Fruit fly (Drosophila melanogaster) whole organism, embryonic: ENCODE data around the gene iav.

ENCODE experiments used
- Antp ChIP-seq: fragments of 200-800 bp; sonication (Bioruptor generic); optimal IDR thresholded peaks from 3 replicates; lab custom pipeline; 2016; ENCODE audit warnings: missing biosample characterization, missing genetic modification characterization
- Atf6 ChIP-seq: fragments of 200-800 bp; sonication (Bioruptor generic); IDR thresholded peaks from 2 replicates; pipeline ENCODE4 v1.3.6; 2022; ENCODE audit warnings: missing biosample characterization, missing genetic modification characterization
- BEAF-32 ChIP-seq: fragments of 200-800 bp; sonication (Bioruptor generic); optimal IDR thresholded peaks from 3 replicates; lab custom pipeline; 2017; ENCODE audit warnings: missing biosample characterization, missing genetic modification characterization, mild to moderate bottlenecking, moderate library complexity, missing genetic modification reagents
- Bgb ChIP-seq: fragments of 200-800 bp; sonication (Bioruptor generic); IDR thresholded peaks from 2 replicates; pipeline ENCODE4 v1.3.6; 2022; ENCODE audit warnings: missing biosample characterization, missing genetic modification characterization; ENCODE audit not compliant: partially characterized antibody
- CG11723 ChIP-seq: fragments of 200-800 bp; sonication (Bioruptor generic); optimal IDR thresholded peaks from 2 replicates; lab custom pipeline; 2017; ENCODE audit warnings: missing biosample characterization, mild to moderate bottlenecking, missing genetic modification characterization
- CG12744 ChIP-seq: fragments of 200-800 bp; sonication (Bioruptor generic); optimal IDR thresholded peaks from 2 replicates; lab custom pipeline; 2016; ENCODE audit warnings: missing biosample characterization, missing genetic modification characterization
- CG12769 ChIP-seq: fragments of 200-800 bp; sonication (Bioruptor generic); optimal IDR thresholded peaks from 2 replicates; lab custom pipeline; 2019; ENCODE audit warnings: missing biosample characterization, mild to moderate bottlenecking, missing genetic modification characterization, moderate library complexity
- CG13287 ChIP-seq: fragments of 200-800 bp; sonication (Bioruptor generic); IDR thresholded peaks from 2 replicates; pipeline ENCODE4 v1.3.6; 2022; ENCODE audit warnings: missing biosample characterization, missing genetic modification characterization; ENCODE audit not compliant: partially characterized antibody
- CG13424 ChIP-seq: fragments of 200-800 bp; sonication (Bioruptor generic); optimal IDR thresholded peaks from 2 replicates; lab custom pipeline; 2019; ENCODE audit warnings: missing biosample characterization, mild to moderate bottlenecking, missing genetic modification characterization, moderate library complexity
- CG13894 ChIP-seq: fragments of 200-800 bp; sonication (Bioruptor generic); optimal IDR thresholded peaks from 3 replicates; lab custom pipeline; 2018; ENCODE audit warnings: missing biosample characterization, mild to moderate bottlenecking, missing genetic modification characterization, moderate library complexity
- CG15073 ChIP-seq: fragments of 200-800 bp; sonication (Bioruptor generic); optimal IDR thresholded peaks from 2 replicates; lab custom pipeline; 2016; ENCODE audit warnings: missing biosample characterization, missing genetic modification characterization
- CG15514 ChIP-seq: fragments of 200-800 bp; sonication (Bioruptor generic); optimal IDR thresholded peaks from 3 replicates; lab custom pipeline; 2017; ENCODE audit warnings: missing biosample characterization, missing genetic modification characterization, mild to moderate bottlenecking, moderate library complexity, missing genetic modification reagents
- CG1792 ChIP-seq: fragments of 200-800 bp; sonication (Bioruptor generic); optimal IDR thresholded peaks from 2 replicates; lab custom pipeline; 2016; ENCODE audit warnings: missing biosample characterization, missing genetic modification characterization
- CG18011 ChIP-seq: fragments of 200-800 bp; sonication (Bioruptor generic); optimal IDR thresholded peaks from 2 replicates; lab custom pipeline; 2017; ENCODE audit warnings: missing biosample characterization, missing genetic modification characterization, mild to moderate bottlenecking, moderate library complexity, missing genotype
- CG30403 ChIP-seq: fragments of 200-800 bp; sonication (Bioruptor generic); optimal IDR thresholded peaks from 3 replicates; lab custom pipeline; 2016; ENCODE audit warnings: missing biosample characterization, missing genetic modification characterization
- CG32767 ChIP-seq: fragments of 200-800 bp; sonication (Bioruptor generic); IDR thresholded peaks from 2 replicates; pipeline ENCODE4 v1.3.6; 2022; ENCODE audit warnings: missing biosample characterization, missing genetic modification characterization
- CG3407 ChIP-seq: fragments of 200-800 bp; sonication (Bioruptor generic); optimal IDR thresholded peaks from 2 replicates; lab custom pipeline; 2018; ENCODE audit warnings: missing biosample characterization, mild to moderate bottlenecking, missing genetic modification characterization
- CG4360 ChIP-seq: fragments of 200-800 bp; sonication (Bioruptor generic); IDR thresholded peaks from 2 replicates; pipeline ENCODE4 v1.3.6; 2022; ENCODE audit warnings: missing biosample characterization, missing genetic modification characterization
- CG6791 ChIP-seq: fragments of 200-800 bp; sonication (Bioruptor generic); IDR thresholded peaks from 3 replicates; pipeline ENCODE4 v1.3.6; 2022; ENCODE audit warnings: missing biosample characterization, missing genetic modification characterization; ENCODE audit not compliant: partially characterized antibody
- CG7271 ChIP-seq: fragments of 200-800 bp; sonication (Bioruptor generic); optimal IDR thresholded peaks from 2 replicates; lab custom pipeline; 2018; ENCODE audit warnings: missing biosample characterization, mild to moderate bottlenecking, missing genetic modification characterization, moderate library complexity
- CG8478 ChIP-seq: fragments of >200 bp; optimal IDR thresholded peaks from 2 replicates; lab custom pipeline; 2018
- Chrac-16 ChIP-seq: fragments of 200-800 bp; sonication (Bioruptor generic); optimal IDR thresholded peaks from 3 replicates; lab custom pipeline; 2016; ENCODE audit warnings: missing biosample characterization, missing genetic modification characterization
- D ChIP-seq, 2 experiments: fragments of 200-800 bp in 1 of 2; fragments of >200 bp in 1 of 2; sonication (Bioruptor generic) in 1 of 2; optimal IDR thresholded peaks; 2 replicates in 1 of 2; 3 replicates in 1 of 2; lab custom pipeline; 2017; ENCODE audit warnings: mild to moderate bottlenecking in 1 of 2, missing biosample characterization in 1 of 2, missing genetic modification characterization in 1 of 2, missing genetic modification reagents in 1 of 2
- Hr51 ChIP-seq, 2 experiments: fragments of 200-800 bp; sonication (Bioruptor generic); optimal IDR thresholded peaks; 2 replicates in 1 of 2; 3 replicates in 1 of 2; lab custom pipeline; 2016 to 2018; ENCODE audit warnings: missing biosample characterization in 2 of 2, missing genetic modification characterization in 2 of 2, mild to moderate bottlenecking in 1 of 2, moderate library complexity in 1 of 2
- MESR4 ChIP-seq: fragments of 200-800 bp; sonication (Bioruptor generic); optimal IDR thresholded peaks from 2 replicates; lab custom pipeline; 2018; ENCODE audit warnings: missing biosample characterization, mild to moderate bottlenecking, missing genetic modification characterization, moderate library complexity
- Mad ChIP-seq: fragments of 200-800 bp; sonication (Bioruptor generic); optimal IDR thresholded peaks from 2 replicates; lab custom pipeline; 2016; ENCODE audit warnings: missing biosample characterization, missing genetic modification characterization
- Max ChIP-seq: fragments of 200-800 bp; sonication (Bioruptor generic); optimal IDR thresholded peaks from 2 replicates; lab custom pipeline; 2016; ENCODE audit warnings: missing biosample characterization, mild to moderate bottlenecking, missing genetic modification characterization
- NFAT ChIP-seq: fragments of 200-800 bp; sonication (Bioruptor generic); IDR thresholded peaks from 2 replicates; pipeline ENCODE4 v1.3.6; 2022; ENCODE audit warnings: missing biosample characterization, missing genetic modification characterization
- Pdp1 ChIP-seq, 2 experiments: fragments of 200-800 bp; sonication (Bioruptor generic); optimal IDR thresholded peaks; 3 replicates each; lab custom pipeline; 2016; ENCODE audit warnings: missing biosample characterization in 2 of 2, missing genetic modification characterization in 2 of 2, mild to moderate bottlenecking in 1 of 2, moderate library complexity in 1 of 2
- TFAM ChIP-seq: fragments of 200-800 bp; sonication (Bioruptor generic); optimal IDR thresholded peaks from 2 replicates; lab custom pipeline; 2017; ENCODE audit warnings: missing biosample characterization, missing genetic modification characterization, inconsistent platforms
- bcd ChIP-seq: fragments of 200-800 bp; sonication (Bioruptor generic); optimal IDR thresholded peaks from 2 replicates; lab custom pipeline; 2017; ENCODE audit warnings: missing biosample characterization, mild to moderate bottlenecking, missing genetic modification characterization
- cas ChIP-seq: fragments of 200-800 bp; sonication (Bioruptor generic); IDR thresholded peaks from 2 replicates; pipeline ENCODE4 v1.3.6; 2022; ENCODE audit warnings: missing biosample characterization, missing genetic modification characterization
- caup ChIP-seq: fragments of 200-800 bp; sonication (Bioruptor generic); optimal IDR thresholded peaks from 3 replicates; lab custom pipeline; 2017; ENCODE audit warnings: missing biosample characterization, mild to moderate bottlenecking, missing genetic modification characterization, moderate library complexity; ENCODE audit not compliant: severe bottlenecking
- chn ChIP-seq: fragments of 200-800 bp; sonication (Bioruptor generic); optimal IDR thresholded peaks from 2 replicates; lab custom pipeline; 2016; ENCODE audit warnings: missing biosample characterization, missing genetic modification characterization
- ems ChIP-seq: fragments of 200-800 bp; sonication (Bioruptor generic); optimal IDR thresholded peaks from 3 replicates; lab custom pipeline; 2016; ENCODE audit warnings: missing biosample characterization, missing genetic modification characterization
- fd3F ChIP-seq: fragments of 200-800 bp; sonication (Bioruptor generic); optimal IDR thresholded peaks from 2 replicates; lab custom pipeline; 2018; ENCODE audit warnings: missing biosample characterization, mild to moderate bottlenecking, missing genetic modification characterization, moderate library complexity
- fd96Cb ChIP-seq: fragments of 200-800 bp; sonication (Bioruptor generic); optimal IDR thresholded peaks from 2 replicates; lab custom pipeline; 2018; ENCODE audit warnings: missing biosample characterization, mild to moderate bottlenecking, missing genetic modification characterization, moderate library complexity
- hth ChIP-seq: fragments of >200 bp; optimal IDR thresholded peaks from 2 replicates; lab custom pipeline; 2017; ENCODE audit warnings: inconsistent platforms
- jing ChIP-seq: fragments of 200-800 bp; sonication (Bioruptor generic); optimal IDR thresholded peaks from 2 replicates; lab custom pipeline; 2018; ENCODE audit warnings: missing biosample characterization, mild to moderate bottlenecking, missing genetic modification characterization
- lilli ChIP-seq: fragments of 200-800 bp; sonication (Bioruptor generic); optimal IDR thresholded peaks from 3 replicates; lab custom pipeline; 2016; ENCODE audit warnings: missing biosample characterization, missing genetic modification characterization
- mld ChIP-seq: fragments of 200-800 bp; sonication (Bioruptor generic); IDR thresholded peaks from 3 replicates; pipeline ENCODE4 v1.3.6; 2022; ENCODE audit warnings: missing biosample characterization, missing genetic modification characterization; ENCODE audit not compliant: partially characterized antibody
- org-1 ChIP-seq: fragments of 200-800 bp; sonication (Bioruptor generic); optimal IDR thresholded peaks from 2 replicates; lab custom pipeline; 2017; ENCODE audit warnings: missing biosample characterization, missing genetic modification characterization
- pfk ChIP-seq: fragments of 200-800 bp; sonication (Bioruptor generic); optimal IDR thresholded peaks from 2 replicates; lab custom pipeline; 2018; ENCODE audit warnings: missing biosample characterization, mild to moderate bottlenecking, missing genetic modification characterization, moderate library complexity
- tio ChIP-seq: fragments of 200-800 bp; sonication (Bioruptor generic); optimal IDR thresholded peaks from 2 replicates; lab custom pipeline; 2017; ENCODE audit warnings: missing biosample characterization, missing genetic modification characterization, inconsistent platforms
- tna ChIP-seq: fragments of 200-800 bp; sonication (Bioruptor generic); IDR thresholded peaks from 2 replicates; pipeline ENCODE4 v1.3.6; 2022; ENCODE audit warnings: missing biosample characterization, missing genetic modification characterization; ENCODE audit not compliant: partially characterized antibody
- trem ChIP-seq: fragments of 200-800 bp; optimal IDR thresholded peaks from 3 replicates; lab custom pipeline; 2019; ENCODE audit warnings: missing biosample characterization, mild to moderate bottlenecking, missing genetic modification characterization, moderate library complexity
- ttk ChIP-seq: fragments of 200-800 bp; sonication (Bioruptor generic); IDR thresholded peaks from 2 replicates; pipeline ENCODE4 v2.1.2; 2022; ENCODE audit warnings: missing biosample characterization, missing genetic modification characterization

Gene iav

DNA sequence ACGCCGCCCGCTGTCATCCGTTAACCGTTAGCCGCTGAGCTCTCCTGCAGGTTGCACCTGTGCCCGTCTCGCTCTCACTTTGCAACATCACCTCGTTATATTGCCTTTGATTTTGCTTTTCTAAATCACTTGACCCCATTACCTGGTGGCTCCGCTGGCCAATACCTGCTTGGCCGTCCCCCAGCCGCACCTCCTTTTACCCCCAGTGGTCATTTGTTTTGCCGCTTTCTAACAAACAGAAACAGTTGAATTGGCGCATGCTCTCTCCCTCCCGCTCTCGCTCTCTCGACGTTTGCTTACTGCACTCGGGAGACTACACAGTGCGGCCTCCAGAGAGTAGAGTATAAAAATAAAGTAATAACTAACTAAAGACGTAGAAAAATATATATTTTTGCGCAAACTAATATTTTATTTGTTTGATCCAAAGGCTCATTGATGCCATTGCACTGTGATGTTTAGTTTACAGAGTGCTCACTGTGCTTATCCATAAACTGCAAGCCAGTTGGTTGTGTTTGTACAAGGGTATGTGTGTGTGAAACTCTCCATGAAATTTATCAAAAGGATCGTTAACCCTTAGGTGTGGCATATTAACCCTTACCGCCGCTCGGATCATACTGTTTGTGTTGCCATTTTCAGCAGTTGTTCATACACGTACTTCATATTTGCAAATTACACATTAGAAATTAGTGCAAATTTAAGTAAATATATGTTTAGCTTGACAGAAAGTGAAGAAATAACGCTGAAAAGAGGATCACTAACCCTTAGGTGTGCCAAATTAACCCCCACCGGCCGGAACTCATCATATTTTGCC, 9.1 kb upstream of the iav start (continued):
- TF ChIP-seq Hr51 (GFP tag; optimal IDR thresholded peaks at IDR 0.05; lab: Kevin White, UChicago), result peak in 1 of 2 experiments; percentile 53
- peak; percentile 55 for TF ChIP-seq CG1792 (GFP tag; lab: Kevin White, UChicago)
- TF ChIP-seq CG13894 (tag; lab: Kevin White, UChicago), result peak; percentile 75
- TF ChIP-seq CG15514 (GFP tag; lab: Kevin White, UChicago), result peak; percentile 61
- no peak for TF ChIP-seq Bgb (GFP tag; lab: Robert Waterston, UW)
- TF ChIP-seq cas, result peak; percentile 74
- peak; percentile 40 for TF ChIP-seq TFAM (GFP tag; lab: Kevin White, UChicago)
- TF ChIP-seq Pdp1 (GFP tag; optimal IDR thresholded peaks at IDR 0.05; lab: Kevin White, UChicago), result peak in 1 of 2 experiments; percentile 62
- TF ChIP-seq CG13287 (GFP tag; lab: Robert Waterston, UW), result no peak
- TF ChIP-seq ttk (GFP tag; lab: Robert Waterston, UW), result peak; percentile 84
- TF ChIP-seq Mad (GFP tag; lab: Kevin White, UChicago), result peak; percentile 69
- TF ChIP-seq CG6791 (GFP tag; lab: Robert Waterston, UW), result no peak
- TF ChIP-seq CG12769 (tag; lab: Kevin White, UChicago), result no peak
- TF ChIP-seq CG3407, result no peak
- no peak for TF ChIP-seq CG11723 (GFP tag; lab: Kevin White, UChicago)
- TF ChIP-seq ems (GFP tag; lab: Kevin White, UChicago), result peak; percentile 68
- peak; percentile 84 for TF ChIP-seq chn
- peak; percentile 7 for TF ChIP-seq CG8478
- no peak for TF ChIP-seq pfk (GFP tag; lab: Kevin White, UChicago)
- no peak for TF ChIP-seq D (optimal IDR thresholded peaks at IDR 0.05; lab: Kevin White, UChicago)
- TF ChIP-seq D (GFP tag; optimal IDR thresholded peaks at IDR 0.05; lab: Kevin White, UChicago), result peak; percentile 45
- TF ChIP-seq CG15073 (GFP tag; lab: Kevin White, UChicago), result no peak
- TF ChIP-seq bcd (GFP tag; lab: Kevin White, UChicago), result no peak
- TF ChIP-seq CG7271 (tag; lab: Kevin White, UChicago), result peak; percentile 3
- peak; percentile 18 for TF ChIP-seq fd3F (GFP tag; lab: Kevin White, UChicago)
- peak; percentile 69; the same call in 1 of the 2 replicates for TF ChIP-seq Atf6
- peak; percentile 55 for TF ChIP-seq CG4360 (GFP tag; lab: Robert Waterston, UW)
- TF ChIP-seq lilli (GFP tag; lab: Kevin White, UChicago), result peak; percentile 77
- peak; percentile 71 for TF ChIP-seq Max (GFP tag; lab: Kevin White, UChicago)
- TF ChIP-seq NFAT (GFP tag; lab: Robert Waterston, UW), result peak; percentile 84
- peak; percentile 74 for TF ChIP-seq CG32767
- peak; percentile 11 for TF ChIP-seq MESR4 (GFP tag; lab: Kevin White, UChicago)
- TF ChIP-seq fd96Cb (tag; lab: Kevin White, UChicago), result peak; percentile 74
- TF ChIP-seq trem (tag; lab: Kevin White, UChicago), result peak; percentile 59
- peak; percentile 79 for TF ChIP-seq tio
- TF ChIP-seq Chrac-16 (GFP tag; lab: Kevin White, UChicago), result peak; percentile 77
- TF ChIP-seq CG12744, result peak; percentile 69
- no peak for TF ChIP-seq mld
- peak; percentile 78 for TF ChIP-seq CG30403 (GFP tag; lab: Kevin White, UChicago)
- TF ChIP-seq caup (GFP tag; lab: Kevin White, UChicago), result peak; percentile 75
- TF ChIP-seq CG18011 (GFP tag; lab: Kevin White, UChicago), result peak; percentile 20
- TF ChIP-seq hth (lab: Kevin White, UChicago), result no peak
- TF ChIP-seq org-1 (GFP tag; lab: Kevin White, UChicago), result peak; percentile 60
- peak; percentile 70 for TF ChIP-seq CG13424 (tag; lab: Kevin White, UChicago)
- peak; percentile 55 for TF ChIP-seq Antp
- no peak for TF ChIP-seq BEAF-32 (GFP tag; lab: Kevin White, UChicago)
- peak; percentile 64 for TF ChIP-seq jing (GFP tag; lab: Kevin White, UChicago)
- TF ChIP-seq tna, result no peak
